Worm (Caenorhabditis elegans): ENCODE results near the gene K08E7.5.

DNA sequence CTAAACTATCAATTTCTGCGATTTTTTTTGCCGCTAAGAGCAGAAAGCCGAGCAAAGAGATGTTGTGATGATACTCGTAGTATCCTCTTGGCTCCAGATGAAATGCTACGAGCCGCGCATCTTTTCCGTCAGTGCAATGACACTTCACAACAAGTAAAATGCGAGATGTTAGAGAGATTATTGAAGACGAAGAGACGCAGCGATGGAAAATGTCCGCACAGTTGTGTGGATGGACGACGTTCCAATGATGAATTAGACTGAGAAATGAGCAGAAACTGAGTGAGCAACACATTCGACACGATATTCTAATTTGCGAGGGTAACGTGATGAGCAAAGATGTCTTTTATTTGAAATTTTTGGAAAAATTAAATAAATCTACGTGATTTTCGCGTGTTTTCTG, 47.8 kb downstream of the K08E7.5 start:
- TF ChIP-seq nhr-12 (tag; optimal IDR thresholded peaks at IDR 0.05) (no peak), elt-2 (tag; optimal IDR thresholded peaks at IDR 0.05) (no peak), ama-1 (optimal IDR thresholded peaks at IDR 0.05) (no peak), nhr-11 (tag; optimal IDR thresholded peaks at IDR 0.05) (no peak), Y116A8C.19 (tag; optimal IDR thresholded peaks at IDR 0.05; ENCODE audit: borderline replicate concordance) (no peak), ceh-82 (tag; optimal IDR thresholded peaks at IDR 0.05) (no peak), nhr-237 (tag; optimal IDR thresholded peaks at IDR 0.05) (no peak), dpl-1 (GFP tag; optimal IDR thresholded peaks at IDR 0.05) (no peak), pax-3 (tag; optimal IDR thresholded peaks at IDR 0.05) (no peak), ceh-88 (GFP tag; IDR thresholded peaks at IDR 0.05) (no peak), aly-2 (tag; optimal IDR thresholded peaks at IDR 0.05) (no peak), dsc-1 (tag; optimal IDR thresholded peaks at IDR 0.05) (no peak), unc-130 (tag; optimal IDR thresholded peaks at IDR 0.05) (no peak), tlp-1 (tag; optimal IDR thresholded peaks at IDR 0.05) (no peak)
